Worm (Caenorhabditis elegans) whole organism, L4/young adult: Measurements from ENCODE around the gene clec-79.

ENCODE experiments used
- dao-5 ChIP-seq: sonication (generic microtip); optimal IDR thresholded peaks from 2 replicates; lab custom pipeline; 2016; ENCODE audit warnings: missing genotype, missing genetic modification characterization, moderate library complexity, missing compliant biosample characterization
- him-1 ChIP-seq: sonication (generic microtip); optimal IDR thresholded peaks from 2 replicates; lab custom pipeline; 2016; ENCODE audit warnings: missing genotype, missing genetic modification reagents, missing genetic modification characterization, missing compliant biosample characterization

DNA sequence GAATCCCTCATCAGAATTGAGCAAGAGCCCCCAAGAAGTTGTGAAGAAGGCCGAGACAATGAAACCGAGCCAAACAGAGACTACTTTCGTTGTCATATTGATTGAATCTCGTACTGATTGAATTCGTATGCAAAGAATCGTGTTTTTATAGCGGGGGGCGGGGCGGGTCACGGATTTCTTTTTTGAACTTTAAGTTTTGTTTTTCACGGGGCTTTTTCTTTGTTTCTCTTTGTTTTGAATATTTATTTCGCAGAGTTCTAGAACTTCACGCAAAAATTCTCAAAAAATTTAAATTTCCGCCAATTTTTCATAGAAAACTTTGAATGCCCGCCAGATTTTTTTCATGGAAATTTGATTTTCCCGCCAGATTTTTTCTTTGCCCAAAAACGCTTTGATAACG lies 17.1 kb upstream of the clec-79 start, which contains the start of gene clec-73:
- TF ChIP-seq him-1 (tag; lab: Kevin White, UChicago) (no peak), dao-5 (tag; lab: Kevin White, UChicago) (no peak)
